Worm (Caenorhabditis elegans) whole organism, young adult: Measurements from ENCODE around the gene T04A6.3.

ENCODE experiments used
- C17E4.6 ChIP-seq: fragments of 200-800 bp; sonication (Bioruptor generic); IDR thresholded peaks from 2 replicates; pipeline ENCODE4 v1.3.6; 2022; ENCODE audit warnings: missing genetic modification reagents, missing genetic modification characterization, missing compliant biosample characterization
- F10E7.11 ChIP-seq: sonication (generic microtip); optimal IDR thresholded peaks from 2 replicates; lab custom pipeline; 2017; ENCODE audit warnings: mild to moderate bottlenecking, missing genetic modification characterization, moderate library complexity, missing compliant biosample characterization
- F22D6.2 ChIP-seq: sonication (generic microtip); optimal IDR thresholded peaks from 2 replicates; lab custom pipeline; 2016; ENCODE audit warnings: mild to moderate bottlenecking, missing genetic modification characterization, missing compliant biosample characterization
- F23B12.7 ChIP-seq: sonication (generic microtip); optimal IDR thresholded peaks from 2 replicates; lab custom pipeline; 2017; ENCODE audit warnings: missing genetic modification characterization, mild to moderate bottlenecking, missing compliant biosample characterization, antibody characterized with exemption, moderate library complexity; ENCODE audit not compliant: insufficient read depth
- F49E8.2 ChIP-seq: sonication (generic microtip); optimal IDR thresholded peaks from 3 replicates; lab custom pipeline; 2017; ENCODE audit warnings: missing genetic modification characterization, mild to moderate bottlenecking, missing compliant biosample characterization, antibody characterized with exemption, moderate library complexity; ENCODE audit not compliant: insufficient read depth
- K11D2.4 ChIP-seq: fragments of 200-800 bp; sonication (Bioruptor generic); IDR thresholded peaks from 2 replicates; pipeline ENCODE4 v1.3.6; 2022; ENCODE audit warnings: missing genetic modification reagents, missing genetic modification characterization, missing compliant biosample characterization
- K12H6.12 ChIP-seq: fragments of 200-800 bp; sonication (Bioruptor generic); optimal IDR thresholded peaks from 2 replicates; lab custom pipeline; 2018; ENCODE audit warnings: mild to moderate bottlenecking, missing genetic modification characterization, missing compliant biosample characterization
- T07F8.4 ChIP-seq: sonication (generic microtip); optimal IDR thresholded peaks from 2 replicates; lab custom pipeline; 2016; ENCODE audit warnings: mild to moderate bottlenecking, missing genetic modification characterization, moderate library complexity, missing compliant biosample characterization
- akir-1 ChIP-seq: fragments of 200-800 bp; sonication (Bioruptor generic); optimal IDR thresholded peaks from 2 replicates; lab custom pipeline; 2018; ENCODE audit warnings: mild to moderate bottlenecking, missing genetic modification characterization, moderate library complexity, missing compliant biosample characterization
- aptf-3 ChIP-seq: fragments of 200-800 bp; sonication (Bioruptor generic); IDR thresholded peaks from 2 replicates; pipeline ENCODE4 v1.3.6; 2022; ENCODE audit warnings: missing genetic modification characterization, missing compliant biosample characterization
- athp-1 ChIP-seq: sonication (generic microtip); optimal IDR thresholded peaks from 2 replicates; lab custom pipeline; 2017; ENCODE audit warnings: mild to moderate bottlenecking, missing genetic modification characterization, missing compliant biosample characterization
- attf-3 ChIP-seq: fragments of 200-800 bp; sonication (Bioruptor generic); conservative IDR thresholded peaks from 2 replicates; pipeline ENCODE4 v1.3.6; 2022; ENCODE audit warnings: missing genetic modification reagents, missing genetic modification characterization, missing compliant biosample characterization
- bed-2 ChIP-seq: fragments of 200-800 bp; sonication (Bioruptor generic); IDR thresholded peaks from 2 replicates; pipeline ENCODE4 v1.3.6; 2022; ENCODE audit warnings: missing genetic modification reagents, missing genetic modification characterization, missing compliant biosample characterization
- cebp-1 ChIP-seq, 2 experiments: fragments of 200-800 bp in 1 of 2; sonication (Bioruptor generic) in 1 of 2; sonication (generic microtip) in 1 of 2; IDR thresholded peaks in 1 of 2; optimal IDR thresholded peaks in 1 of 2; 2 replicates each; pipeline versions ENCODE4 v1.3.6 to Lab custom; 2017 to 2022; ENCODE audit warnings: missing compliant biosample characterization in 2 of 2, missing genetic modification characterization in 2 of 2, mild to moderate bottlenecking in 1 of 2, missing genetic modification reagents in 1 of 2, moderate library complexity in 1 of 2
- ceh-58 ChIP-seq: fragments of 200-800 bp; sonication (Bioruptor generic); IDR thresholded peaks from 2 replicates; pipeline ENCODE4 v1.3.6; 2022; ENCODE audit warnings: missing genetic modification characterization, missing compliant biosample characterization
- die-1 ChIP-seq: sonication (generic microtip); optimal IDR thresholded peaks from 2 replicates; lab custom pipeline; 2016; ENCODE audit warnings: missing genotype, mild to moderate bottlenecking, missing genetic modification characterization, missing compliant biosample characterization
- dpl-1 ChIP-seq: fragments of 150-350 bp; optimal IDR thresholded peaks from 2 replicates; lab custom pipeline; 2014; ENCODE audit warnings: missing biosample characterization, missing genetic modification reagents, missing genetic modification characterization
- egrh-3 ChIP-seq: fragments of 200-800 bp; sonication (Bioruptor generic); IDR thresholded peaks from 2 replicates; pipeline ENCODE4 v1.3.6; 2022; ENCODE audit warnings: missing genetic modification reagents, missing genetic modification characterization, missing compliant biosample characterization
- fkh-3 ChIP-seq: sonication (generic microtip); optimal IDR thresholded peaks from 2 replicates; lab custom pipeline; 2016; ENCODE audit warnings: mild to moderate bottlenecking, missing genetic modification characterization, missing compliant biosample characterization
- hlh-26 ChIP-seq: fragments of 200-800 bp; sonication (Bioruptor generic); conservative IDR thresholded peaks from 2 replicates; pipeline ENCODE4 v1.3.6; 2022; ENCODE audit warnings: missing genetic modification reagents, missing genetic modification characterization, missing compliant biosample characterization
- lin-35 ChIP-seq, 3 experiments: fragments of 150-350 bp in 2 of 3; sonication (generic microtip) in 1 of 3; optimal IDR thresholded peaks; 2 replicates each; lab custom pipeline; 2014 to 2018; ENCODE audit warnings: missing biosample characterization in 3 of 3, missing genetic modification characterization in 3 of 3, missing genetic modification reagents in 3 of 3
- lir-1 ChIP-seq: fragments of 200-800 bp; sonication (Bioruptor generic); conservative IDR thresholded peaks from 2 replicates; pipeline ENCODE4 v1.3.6; 2022; ENCODE audit warnings: missing genetic modification reagents, missing genetic modification characterization, missing compliant biosample characterization
- lsl-1 ChIP-seq: fragments of 200-800 bp; sonication (Bioruptor generic); optimal IDR thresholded peaks from 2 replicates; lab custom pipeline; 2018; ENCODE audit warnings: mild to moderate bottlenecking, missing genetic modification characterization, moderate library complexity, missing compliant biosample characterization
- madf-3 ChIP-seq: fragments of 200-800 bp; sonication (Bioruptor generic); IDR thresholded peaks from 2 replicates; pipeline ENCODE4 v1.3.6; 2022; ENCODE audit warnings: missing genetic modification reagents, missing genetic modification characterization, missing compliant biosample characterization
- mel-28 ChIP-seq: sonication (generic microtip); optimal IDR thresholded peaks from 2 replicates; lab custom pipeline; 2016; ENCODE audit warnings: borderline replicate concordance, mild to moderate bottlenecking, missing genetic modification characterization, missing compliant biosample characterization
- mxl-1 ChIP-seq: sonication (generic microtip); optimal IDR thresholded peaks from 2 replicates; lab custom pipeline; 2016; ENCODE audit warnings: missing genetic modification characterization, missing compliant biosample characterization
- nfya-1 ChIP-seq: sonication (generic microtip); optimal IDR thresholded peaks from 2 replicates; lab custom pipeline; 2017; ENCODE audit warnings: antibody characterized with exemption, missing compliant biosample characterization, missing genetic modification characterization, borderline replicate concordance; ENCODE audit not compliant: insufficient read depth
- nhr-80 ChIP-seq: sonication (generic microtip); optimal IDR thresholded peaks from 2 replicates; lab custom pipeline; 2016; ENCODE audit warnings: missing genetic modification characterization, missing compliant biosample characterization
- pbrm-1 ChIP-seq: fragments of 200-800 bp; sonication (Bioruptor generic); IDR thresholded peaks from 2 replicates; pipeline ENCODE4 v1.3.6; 2022; ENCODE audit warnings: missing genetic modification reagents, missing genetic modification characterization, missing compliant biosample characterization
- rec-8 ChIP-seq, 2 experiments: sonication (generic microtip); optimal IDR thresholded peaks; 2 replicates each; lab custom pipeline; 2016; ENCODE audit warnings: mild to moderate bottlenecking in 2 of 2, missing genetic modification characterization in 2 of 2, missing genetic modification reagents in 2 of 2, missing genotype in 2 of 2, missing biosample characterization in 1 of 2, missing compliant biosample characterization in 1 of 2, moderate library complexity in 1 of 2
- repo-1 ChIP-seq: sonication (generic microtip); optimal IDR thresholded peaks from 2 replicates; lab custom pipeline; 2017; ENCODE audit warnings: mild to moderate bottlenecking, missing genetic modification characterization, missing compliant biosample characterization
- snpc-4 ChIP-seq, 5 experiments: fragments of 150-350 bp in 1 of 5; sonication (generic microtip) in 4 of 5; optimal IDR thresholded peaks; 2 replicates each; lab custom pipeline; 2014 to 2018; ENCODE audit warnings: missing genetic modification characterization in 5 of 5, missing biosample characterization in 3 of 5, antibody characterized with exemption in 2 of 5, mild to moderate bottlenecking in 2 of 5, missing compliant biosample characterization in 2 of 5, missing genotype in 2 of 5, moderate library complexity in 2 of 5, missing genetic modification reagents in 1 of 5
- unc-62 ChIP-seq: fragments of 150-350 bp; optimal IDR thresholded peaks from 2 replicates; lab custom pipeline; 2014; ENCODE audit warnings: missing biosample characterization, missing genetic modification reagents, missing genetic modification characterization
- zim-3 ChIP-seq: sonication (generic microtip); optimal IDR thresholded peaks from 2 replicates; lab custom pipeline; 2017; ENCODE audit warnings: mild to moderate bottlenecking, missing genetic modification characterization, moderate library complexity, missing compliant biosample characterization
- ztf-18 ChIP-seq: sonication (generic microtip); optimal IDR thresholded peaks from 2 replicates; lab custom pipeline; 2016; ENCODE audit warnings: missing genotype, mild to moderate bottlenecking, missing genetic modification characterization, missing compliant biosample characterization
- ztf-26 ChIP-seq: sonication (generic microtip); optimal IDR thresholded peaks from 2 replicates; lab custom pipeline; 2017; ENCODE audit warnings: missing genetic modification characterization, missing compliant biosample characterization

The T04A6.3 gene

DNA sequence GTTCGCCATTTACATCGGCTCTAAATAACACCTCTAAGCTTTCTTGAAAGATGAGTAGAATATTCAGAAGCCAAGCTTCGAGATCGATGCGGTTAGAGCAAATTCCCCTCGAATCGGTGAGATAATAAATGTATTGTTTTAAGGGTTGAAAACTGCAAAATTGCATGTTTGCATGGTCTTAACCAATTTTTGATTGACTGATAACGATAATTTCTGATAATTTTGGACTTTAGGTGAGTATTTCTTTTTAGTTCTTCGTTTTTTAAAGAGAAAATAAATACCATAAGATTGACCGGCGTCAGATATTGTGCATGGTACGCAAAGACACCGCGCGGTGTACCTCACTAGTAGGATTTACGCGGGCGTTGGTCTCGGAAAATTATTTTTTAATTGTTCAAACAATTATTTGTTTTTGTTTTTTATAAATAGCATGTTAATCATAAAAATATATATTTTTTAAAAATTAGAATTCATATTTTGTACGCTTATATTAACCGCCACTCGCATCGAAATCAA lies 23.9 kb downstream of the T04A6.3 start, which contains the start of gene cup-5 (continued):
- 0 out of 2 replicates have a peak, but pooled peaks have one; percentile 27 for TF ChIP-seq attf-3 (GFP tag; lab: Robert Waterston, UW)
- no peak for TF ChIP-seq mxl-1
- no peak for TF ChIP-seq K11D2.4 (GFP tag; lab: Robert Waterston, UW)
- peak; percentile 81 for TF ChIP-seq lsl-1 (GFP tag; lab: Kevin White, UChicago)
- peak; percentile 90 for TF ChIP-seq athp-1 (tag; lab: Kevin White, UChicago)
- TF ChIP-seq ztf-18 (tag; lab: Kevin White, UChicago): peak; percentile 24
- TF ChIP-seq die-1 (tag; lab: Kevin White, UChicago): no peak
- peak; percentile 37 for TF ChIP-seq F23B12.7 (tag; lab: Kevin White, UChicago)
- TF ChIP-seq hlh-26 (GFP tag; lab: Robert Waterston, UW): no peak
- TF ChIP-seq F49E8.2 (tag; lab: Kevin White, UChicago): no peak
- peak; percentile 9 for TF ChIP-seq snpc-4 (GFP tag; optimal IDR thresholded peaks at IDR 0.05; lab: Kevin White, UChicago)
- TF ChIP-seq snpc-4 (tag; optimal IDR thresholded peaks at IDR 0.05; lab: Kevin White, UChicago): no peak
- TF ChIP-seq dpl-1 (GFP tag; lab: Kevin White, UChicago): peak; percentile 37
- no peak for TF ChIP-seq bed-2 (GFP tag; lab: Robert Waterston, UW)
- no peak for TF ChIP-seq egrh-3 (GFP tag; lab: Robert Waterston, UW)

DNA sequence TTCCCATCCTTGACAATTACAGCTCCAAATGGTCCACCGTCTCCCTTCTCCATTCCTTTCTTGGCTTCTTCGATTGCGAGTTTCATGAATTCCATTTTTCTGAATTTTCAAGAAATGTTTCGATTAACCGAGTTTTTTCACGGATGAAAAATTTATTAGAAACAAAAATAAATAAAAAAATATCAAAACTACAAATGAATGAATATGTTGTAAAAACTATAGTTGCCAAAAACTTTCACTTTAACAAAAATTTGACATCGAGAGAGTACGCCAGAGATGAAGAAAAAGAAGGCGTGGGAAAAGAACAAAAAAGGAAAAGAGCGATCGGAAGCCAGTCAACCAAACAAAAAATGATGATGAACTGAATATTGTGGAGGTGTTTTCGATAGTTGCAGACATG lies 25.2 kb downstream of the T04A6.3 start, which contains the start of gene R13A5.10:
Gene R13A5.10 (minus strand): TSS at position 101 of the 400 bp plus-strand sequence.
- TF ChIP-seq repo-1 (tag; lab: Kevin White, UChicago) (no peak), ztf-26 (no peak), fkh-3 (no peak), nfya-1 (no peak), akir-1 (GFP tag; lab: Kevin White, UChicago) (no peak), F22D6.2 (tag; lab: Kevin White, UChicago) (no peak), aptf-3 (no peak), rec-8 (tag; optimal IDR thresholded peaks at IDR 0.05; lab: Kevin White, UChicago) (no peak), nhr-80 (tag; lab: Kevin White, UChicago) (no peak), T07F8.4 (tag; lab: Kevin White, UChicago) (no peak), madf-3 (no peak), F10E7.11 (tag; lab: Kevin White, UChicago) (no peak), unc-62 (no peak), pbrm-1 (GFP tag; lab: Robert Waterston, UW) (no peak), cebp-1 (GFP tag; IDR thresholded peaks at IDR 0.05; lab: Robert Waterston, UW) (no peak), cebp-1 (tag; optimal IDR thresholded peaks at IDR 0.05; lab: Kevin White, UChicago) (no peak), zim-3 (tag; lab: Kevin White, UChicago) (no peak), lir-1 (GFP tag; lab: Robert Waterston, UW) (no peak), ceh-58 (GFP tag; lab: Robert Waterston, UW) (no peak), mel-28 (no peak)
- TF ChIP-seq, all 124 proteins: peak for 0

- TF ChIP-seq K12H6.12 (tag; lab: Kevin White, UChicago) (peak; percentile 6), lin-35 (GFP tag; optimal IDR thresholded peaks at IDR 0.05; lab: Kevin White, UChicago) (peak in 1 of 3 experiments; percentile 12), cebp-1 (GFP tag; IDR thresholded peaks at IDR 0.05; lab: Robert Waterston, UW) (no peak), cebp-1 (tag; optimal IDR thresholded peaks at IDR 0.05; lab: Kevin White, UChicago) (peak; percentile 11), C17E4.6 (GFP tag; lab: Robert Waterston, UW) (no peak), hlh-26 (GFP tag; lab: Robert Waterston, UW) (no peak)
These were observed 27.5 kb downstream of the T04A6.3 start for ce11 chrIII:7580586-7580985.
